Worm (Caenorhabditis elegans) whole organism, L3 larva: Measurements from ENCODE around the gene fbxb-49.

Experiments used
- R02D3.7 ChIP-seq: fragments of 150-350 bp; optimal IDR thresholded peaks from 2 replicates; lab custom pipeline; 2014; ENCODE audit warnings: missing biosample characterization, missing genetic modification characterization
- ZK546.5 ChIP-seq: sonication (generic microtip); optimal IDR thresholded peaks from 2 replicates; lab custom pipeline; 2017; ENCODE audit warnings: missing biosample characterization, missing genetic modification characterization
- ceh-82 ChIP-seq: fragments of 150-350 bp; optimal IDR thresholded peaks from 2 replicates; lab custom pipeline; 2014; ENCODE audit warnings: missing biosample characterization, missing genetic modification characterization
- ceh-9 ChIP-seq: sonication (generic microtip); optimal IDR thresholded peaks from 2 replicates; lab custom pipeline; 2018; ENCODE audit warnings: missing biosample characterization, missing genetic modification characterization
- elt-2 ChIP-seq: sonication (generic microtip); optimal IDR thresholded peaks from 2 replicates; lab custom pipeline; 2016; ENCODE audit warnings: missing genetic modification reagents, mild to moderate bottlenecking, missing genetic modification characterization, missing compliant biosample characterization
- elt-3 ChIP-seq, 3 experiments: fragments of 150-350 bp in 1 of 3; sonication (generic microtip) in 2 of 3; optimal IDR thresholded peaks; 2 replicates in 2 of 3; 4 replicates in 1 of 3; lab custom pipeline; 2014 to 2017; ENCODE audit warnings: missing biosample characterization in 3 of 3, missing genetic modification characterization in 3 of 3
- fos-1 ChIP-seq: fragments of 150-350 bp; optimal IDR thresholded peaks from 2 replicates; lab custom pipeline; 2014; ENCODE audit warnings: missing biosample characterization, missing genetic modification characterization
- nhr-12 ChIP-seq: fragments of 150-350 bp; optimal IDR thresholded peaks from 2 replicates; lab custom pipeline; 2014; ENCODE audit warnings: missing biosample characterization, missing genetic modification characterization
- unc-62 ChIP-seq: fragments of 150-350 bp; sonication (generic microtip); optimal IDR thresholded peaks from 4 replicates; lab custom pipeline; 2014; ENCODE audit warnings: missing biosample characterization, missing genetic modification reagents, missing genetic modification characterization

- TF ChIP-seq ceh-9 (tag; lab: Kevin White, UChicago) (no peak), unc-62 (GFP tag; lab: Kevin White, UChicago) (no peak), R02D3.7 (tag; lab: Kevin White, UChicago) (no peak), elt-2 (tag; lab: Kevin White, UChicago) (no peak), ZK546.5 (no peak), elt-3 (tag; optimal IDR thresholded peaks at IDR 0.05; lab: Kevin White, UChicago) (no peak), ceh-82 (tag; lab: Kevin White, UChicago) (no peak), fos-1 (tag; lab: Kevin White, UChicago) (no peak), nhr-12 (tag; lab: Kevin White, UChicago) (no peak)
Measured at ce11 chrII:1584140-1584539, 15.8 kb downstream of the fbxb-49 start, which contains the start of gene clec-21.
